Worm (Caenorhabditis elegans): ENCODE data around the gene Y17G7B.8.

DNA sequence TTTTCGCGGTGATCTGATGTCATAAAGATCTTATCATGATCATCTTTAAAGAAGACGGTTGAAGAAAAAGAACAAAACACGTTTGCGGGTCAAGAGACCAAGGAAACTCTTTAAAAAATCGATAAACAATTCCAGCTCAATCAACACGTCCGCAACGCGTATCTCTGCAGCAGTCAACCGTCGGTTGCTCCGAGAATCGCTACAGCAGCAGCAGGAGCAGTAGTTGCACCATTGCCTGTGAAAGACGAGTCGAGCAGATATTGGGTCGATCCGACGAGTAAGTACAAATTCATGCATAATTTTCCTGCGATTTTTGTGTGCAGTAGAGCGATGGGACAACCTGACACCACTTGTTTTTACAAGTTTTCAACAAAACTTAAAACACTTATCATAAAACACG is 27.0 kb upstream of the Y17G7B.8 start:
- no peak for TF ChIP-seq skn-1 (tag; optimal IDR thresholded peaks at IDR 0.05)
- TF ChIP-seq unc-62 (GFP tag; optimal IDR thresholded peaks at IDR 0.05): no peak
- no peak for TF ChIP-seq unc-130 (tag; optimal IDR thresholded peaks at IDR 0.05)
- no peak for TF ChIP-seq pqm-1 (tag; optimal IDR thresholded peaks at IDR 0.05)

All from whole organism, L1 larva.